Worm (Caenorhabditis elegans) whole organism, young adult: Measurements from ENCODE around the gene T03E6.8.

ENCODE experiments used
- B0035.1 ChIP-seq: sonication (generic microtip); optimal IDR thresholded peaks from 2 replicates; lab custom pipeline; 2016; ENCODE audit warnings: missing genetic modification characterization, mild to moderate bottlenecking, missing compliant biosample characterization, missing genotype, missing genetic modification reagents
- B0261.1 ChIP-seq: sonication (generic microtip); optimal IDR thresholded peaks from 2 replicates; lab custom pipeline; 2016; ENCODE audit warnings: mild to moderate bottlenecking, missing genetic modification characterization, moderate library complexity, missing compliant biosample characterization
- B0336.3 ChIP-seq: fragments of 200-800 bp; sonication (Bioruptor generic); IDR thresholded peaks from 2 replicates; pipeline ENCODE4 v1.3.6; 2022; ENCODE audit warnings: missing genetic modification characterization, missing compliant biosample characterization
- C06A6.2 ChIP-seq: fragments of 200-800 bp; sonication (Bioruptor generic); conservative IDR thresholded peaks from 2 replicates; pipeline ENCODE4 v1.3.6; 2022; ENCODE audit warnings: missing genetic modification characterization, missing compliant biosample characterization
- D2030.7 ChIP-seq: fragments of 200-800 bp; sonication (Bioruptor generic); IDR thresholded peaks from 2 replicates; pipeline ENCODE4 v1.3.6; 2022; ENCODE audit warnings: missing genetic modification reagents, missing genetic modification characterization, missing compliant biosample characterization
- F33H1.4 ChIP-seq: fragments of 200-800 bp; sonication (Bioruptor generic); IDR thresholded peaks from 2 replicates; pipeline ENCODE4 v1.3.6; 2022; ENCODE audit warnings: missing genetic modification reagents, missing genetic modification characterization, missing compliant biosample characterization
- F57C9.4 ChIP-seq: sonication (generic microtip); optimal IDR thresholded peaks from 2 replicates; lab custom pipeline; 2017; ENCODE audit warnings: mild to moderate bottlenecking, missing genetic modification characterization, missing compliant biosample characterization
- K12H6.12 ChIP-seq: fragments of 200-800 bp; sonication (Bioruptor generic); optimal IDR thresholded peaks from 2 replicates; lab custom pipeline; 2018; ENCODE audit warnings: mild to moderate bottlenecking, missing genetic modification characterization, missing compliant biosample characterization
- T26A5.8 ChIP-seq: sonication (generic microtip); optimal IDR thresholded peaks from 2 replicates; lab custom pipeline; 2016; ENCODE audit warnings: missing genetic modification characterization, missing compliant biosample characterization
- Y53F4B.3 ChIP-seq: fragments of 200-800 bp; sonication (Bioruptor generic); IDR thresholded peaks from 2 replicates; pipeline ENCODE4 v1.3.6; 2022; ENCODE audit warnings: missing genetic modification reagents, missing genetic modification characterization, missing compliant biosample characterization
- Y53G8AR.9 ChIP-seq: fragments of 200-800 bp; sonication (Bioruptor generic); conservative IDR thresholded peaks from 2 replicates; pipeline ENCODE4 v1.3.6; 2022; ENCODE audit warnings: missing genetic modification reagents, missing genetic modification characterization, missing compliant biosample characterization
- Y56A3A.18 ChIP-seq: fragments of 200-800 bp; sonication (Bioruptor generic); IDR thresholded peaks from 2 replicates; pipeline ENCODE4 v1.3.6; 2022; ENCODE audit warnings: missing genetic modification reagents, missing genetic modification characterization, missing compliant biosample characterization
- aptf-2 ChIP-seq: fragments of 200-800 bp; sonication (Bioruptor generic); conservative IDR thresholded peaks from 2 replicates; pipeline ENCODE4 v1.3.6; 2022; ENCODE audit warnings: missing genetic modification reagents, missing genetic modification characterization, missing compliant biosample characterization
- attf-5 ChIP-seq: fragments of 200-800 bp; sonication (Bioruptor generic); optimal IDR thresholded peaks from 2 replicates; lab custom pipeline; 2018; ENCODE audit warnings: mild to moderate bottlenecking, missing genetic modification characterization, missing compliant biosample characterization
- bed-1 ChIP-seq: fragments of 200-800 bp; sonication (Bioruptor generic); IDR thresholded peaks from 2 replicates; pipeline ENCODE4 v1.3.6; 2022; ENCODE audit warnings: missing genetic modification reagents, missing genetic modification characterization, missing compliant biosample characterization
- bed-2 ChIP-seq: fragments of 200-800 bp; sonication (Bioruptor generic); IDR thresholded peaks from 2 replicates; pipeline ENCODE4 v1.3.6; 2022; ENCODE audit warnings: missing genetic modification reagents, missing genetic modification characterization, missing compliant biosample characterization
- dpff-1 ChIP-seq: sonication (generic microtip); optimal IDR thresholded peaks from 2 replicates; lab custom pipeline; 2017; ENCODE audit warnings: mild to moderate bottlenecking, missing genetic modification characterization, missing compliant biosample characterization
- dpl-1 ChIP-seq: fragments of 150-350 bp; optimal IDR thresholded peaks from 2 replicates; lab custom pipeline; 2014; ENCODE audit warnings: missing biosample characterization, missing genetic modification reagents, missing genetic modification characterization
- efl-1 ChIP-seq: fragments of 150-350 bp; optimal IDR thresholded peaks from 2 replicates; lab custom pipeline; 2014; ENCODE audit warnings: missing biosample characterization, missing genetic modification reagents, missing genetic modification characterization
- egl-18 ChIP-seq: fragments of 200-800 bp; sonication (Bioruptor generic); IDR thresholded peaks from 2 replicates; pipeline ENCODE4 v1.3.6; 2022; ENCODE audit warnings: missing genetic modification reagents, missing genetic modification characterization, missing compliant biosample characterization
- hlh-26 ChIP-seq: fragments of 200-800 bp; sonication (Bioruptor generic); conservative IDR thresholded peaks from 2 replicates; pipeline ENCODE4 v1.3.6; 2022; ENCODE audit warnings: missing genetic modification reagents, missing genetic modification characterization, missing compliant biosample characterization
- hmg-1.2 ChIP-seq: fragments of 200-800 bp; sonication (Bioruptor generic); IDR thresholded peaks from 2 replicates; pipeline ENCODE4 v1.3.6; 2022; ENCODE audit warnings: missing genetic modification reagents, missing genetic modification characterization, missing compliant biosample characterization
- hsf-1 ChIP-seq: fragments of 200-800 bp; sonication (Bioruptor generic); IDR thresholded peaks from 2 replicates; pipeline ENCODE4 v1.3.6; 2022; ENCODE audit warnings: missing genetic modification reagents, missing genetic modification characterization, missing compliant biosample characterization
- lag-1 ChIP-seq: fragments of 200-800 bp; sonication (Bioruptor generic); IDR thresholded peaks from 2 replicates; pipeline ENCODE4 v1.3.6; 2022; ENCODE audit warnings: missing genetic modification reagents, missing genetic modification characterization, missing compliant biosample characterization
- lin-26 ChIP-seq: fragments of 200-800 bp; sonication (Bioruptor generic); IDR thresholded peaks from 2 replicates; pipeline ENCODE4 v1.3.6; 2022; ENCODE audit warnings: missing genetic modification reagents, missing genetic modification characterization, missing compliant biosample characterization
- lin-54 ChIP-seq: fragments of 200-800 bp; sonication (Bioruptor generic); optimal IDR thresholded peaks from 2 replicates; lab custom pipeline; 2018; ENCODE audit warnings: mild to moderate bottlenecking, missing genetic modification characterization, missing compliant biosample characterization
- lsl-1 ChIP-seq: fragments of 200-800 bp; sonication (Bioruptor generic); optimal IDR thresholded peaks from 2 replicates; lab custom pipeline; 2018; ENCODE audit warnings: mild to moderate bottlenecking, missing genetic modification characterization, moderate library complexity, missing compliant biosample characterization
- lsy-27 ChIP-seq: sonication (generic microtip); optimal IDR thresholded peaks from 2 replicates; lab custom pipeline; 2017; ENCODE audit warnings: missing genetic modification characterization, mild to moderate bottlenecking, missing compliant biosample characterization, antibody characterized with exemption, missing genotype, borderline replicate concordance; ENCODE audit not compliant: insufficient read depth
- madf-10 ChIP-seq: sonication (generic microtip); optimal IDR thresholded peaks from 2 replicates; lab custom pipeline; 2016; ENCODE audit warnings: mild to moderate bottlenecking, missing genetic modification characterization, missing compliant biosample characterization
- madf-3 ChIP-seq: fragments of 200-800 bp; sonication (Bioruptor generic); IDR thresholded peaks from 2 replicates; pipeline ENCODE4 v1.3.6; 2022; ENCODE audit warnings: missing genetic modification reagents, missing genetic modification characterization, missing compliant biosample characterization
- madf-8 ChIP-seq: fragments of 200-800 bp; sonication (Bioruptor generic); conservative IDR thresholded peaks from 2 replicates; pipeline ENCODE4 v1.3.6; 2022; ENCODE audit warnings: missing genetic modification reagents, missing genetic modification characterization, missing compliant biosample characterization
- nfya-1 ChIP-seq: sonication (generic microtip); optimal IDR thresholded peaks from 2 replicates; lab custom pipeline; 2017; ENCODE audit warnings: antibody characterized with exemption, missing compliant biosample characterization, missing genetic modification characterization, borderline replicate concordance; ENCODE audit not compliant: insufficient read depth
- nfya-2 ChIP-seq: fragments of 200-800 bp; sonication (Bioruptor generic); IDR thresholded peaks from 2 replicates; pipeline ENCODE4 v1.3.6; 2022; ENCODE audit warnings: missing genetic modification reagents, missing genetic modification characterization, missing compliant biosample characterization
- nfyb-1 ChIP-seq: fragments of 200-800 bp; sonication (Bioruptor generic); IDR thresholded peaks from 2 replicates; pipeline ENCODE4 v1.3.6; 2022; ENCODE audit warnings: missing genetic modification reagents, missing genetic modification characterization, missing compliant biosample characterization
- rec-8 ChIP-seq, 2 experiments: sonication (generic microtip); optimal IDR thresholded peaks; 2 replicates each; lab custom pipeline; 2016; ENCODE audit warnings: mild to moderate bottlenecking in 2 of 2, missing genetic modification characterization in 2 of 2, missing genetic modification reagents in 2 of 2, missing genotype in 2 of 2, missing biosample characterization in 1 of 2, missing compliant biosample characterization in 1 of 2, moderate library complexity in 1 of 2
- snpc-1.1 ChIP-seq: sonication (generic microtip); optimal IDR thresholded peaks from 2 replicates; lab custom pipeline; 2017; ENCODE audit warnings: missing genetic modification characterization, mild to moderate bottlenecking, missing compliant biosample characterization, antibody characterized with exemption, moderate library complexity, missing genotype, missing genetic modification reagents; ENCODE audit not compliant: insufficient read depth
- tbp1 ChIP-seq: fragments of 200-800 bp; sonication (Bioruptor generic); optimal IDR thresholded peaks from 2 replicates; lab custom pipeline; 2018; ENCODE audit warnings: mild to moderate bottlenecking, missing genetic modification characterization, missing compliant biosample characterization
- tbx-9 ChIP-seq: sonication (generic microtip); optimal IDR thresholded peaks from 2 replicates; lab custom pipeline; 2016; ENCODE audit warnings: borderline replicate concordance, missing genetic modification characterization, inconsistent platforms, missing compliant biosample characterization
- tlf-1 ChIP-seq: fragments of 200-800 bp; sonication (Bioruptor generic); optimal IDR thresholded peaks from 2 replicates; lab custom pipeline; 2018; ENCODE audit warnings: mild to moderate bottlenecking, missing genetic modification characterization, missing compliant biosample characterization
- unc-130 ChIP-seq: sonication (generic microtip); optimal IDR thresholded peaks from 2 replicates; lab custom pipeline; 2016; ENCODE audit warnings: missing genetic modification reagents, missing genetic modification characterization, missing compliant biosample characterization
- xnd-1 ChIP-seq: sonication (generic microtip); optimal IDR thresholded peaks from 2 replicates; lab custom pipeline; 2016; ENCODE audit warnings: missing genotype, missing genetic modification reagents, missing genetic modification characterization, missing compliant biosample characterization
- zfh-2 ChIP-seq: fragments of 200-800 bp; sonication (Bioruptor generic); conservative IDR thresholded peaks from 2 replicates; pipeline ENCODE4 v1.3.6; 2022; ENCODE audit warnings: missing genetic modification reagents, missing genetic modification characterization, missing compliant biosample characterization
- ztf-6 ChIP-seq: fragments of 200-800 bp; sonication (Bioruptor generic); IDR thresholded peaks from 2 replicates; pipeline ENCODE4 v1.3.6; 2022; ENCODE audit warnings: missing genetic modification reagents, missing genetic modification characterization, missing compliant biosample characterization

The T03E6.8 gene

ce11 chrV:16570697-16571096 lies 32.3 kb downstream of the T03E6.8 start, which contains the start of gene nhr-233:
Gene nhr-233, minus strand, starts transcription at chrV:16570797.
- TF ChIP-seq bed-1 (GFP tag; lab: Robert Waterston, UW) (no peak), madf-8 (GFP tag; lab: Robert Waterston, UW) (no peak), bed-2 (GFP tag; lab: Robert Waterston, UW) (no peak), dpl-1 (no peak), B0035.1 (tag; lab: Kevin White, UChicago) (no peak), aptf-2 (GFP tag; lab: Robert Waterston, UW) (no peak), hsf-1 (GFP tag; lab: Robert Waterston, UW) (no peak), B0336.3 (GFP tag; lab: Robert Waterston, UW) (no peak), nfya-2 (no peak), lsy-27 (tag; lab: Kevin White, UChicago) (no peak)

DNA sequence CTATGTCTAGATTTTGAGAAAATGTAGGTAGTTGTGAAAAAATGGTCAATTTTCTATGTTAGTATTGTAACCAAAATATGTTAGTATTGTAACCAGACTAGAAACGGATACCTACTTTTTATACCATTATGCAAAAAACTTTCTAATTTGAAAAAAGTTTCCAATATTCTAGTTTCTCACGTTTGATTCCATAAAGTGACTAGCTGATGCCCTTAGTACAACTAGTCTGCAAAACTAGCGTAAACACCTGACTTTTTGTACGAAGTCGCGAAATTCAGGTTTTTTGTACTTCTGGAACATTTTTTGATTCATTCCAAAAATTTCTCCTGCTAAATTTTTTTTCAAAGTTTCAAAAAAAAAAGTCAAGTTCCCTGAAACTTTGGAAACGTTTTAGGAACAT lies 34.9 kb downstream of the T03E6.8 start:
- TF ChIP-seq tbp1 (GFP tag; lab: Kevin White, UChicago) (no peak), lag-1 (GFP tag; lab: Robert Waterston, UW) (no peak), lin-26 (GFP tag; lab: Robert Waterston, UW) (no peak), zfh-2 (GFP tag; lab: Robert Waterston, UW) (no peak), Y56A3A.18 (GFP tag; lab: Robert Waterston, UW) (no peak), madf-10 (tag; lab: Kevin White, UChicago) (no peak), K12H6.12 (no peak), aptf-2 (GFP tag; lab: Robert Waterston, UW) (no peak), lin-54 (GFP tag; lab: Kevin White, UChicago) (no peak), dpff-1 (tag; lab: Kevin White, UChicago) (no peak), egl-18 (GFP tag; lab: Robert Waterston, UW) (no peak)

ce11 chrV:16565639-16566038 lies 37.4 kb downstream of the T03E6.8 start, which contains the start of gene sru-45:
Gene sru-45, plus strand, starts transcription at chrV:16565939.
- no peak for TF ChIP-seq nfya-1

DNA sequence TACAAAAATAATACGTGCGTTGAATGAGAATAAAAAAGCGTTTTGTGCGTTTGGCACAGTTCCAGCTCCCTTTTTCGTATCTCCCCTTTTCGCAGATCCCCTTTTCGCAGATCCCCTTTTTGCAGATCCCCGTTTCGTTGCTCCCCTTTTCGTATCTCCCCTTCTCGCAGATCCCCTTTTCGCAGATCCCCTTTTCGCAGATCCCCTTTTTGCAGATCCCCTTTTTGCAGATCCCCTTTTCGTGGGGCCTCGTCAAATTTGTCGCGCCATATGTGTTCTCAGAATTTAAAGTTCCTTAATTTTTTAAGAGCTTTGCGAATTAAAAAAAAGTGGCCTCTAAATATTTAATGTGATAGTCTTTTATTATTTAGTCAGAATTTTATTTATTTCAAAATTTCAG lies 50.1 kb downstream of the T03E6.8 start, which contains the start of gene Y32B12B.4:
Gene Y32B12B.4, plus strand, starts transcription at position 399 of the 400 bp plus-strand sequence.
- TF ChIP-seq ztf-6 (GFP tag; lab: Robert Waterston, UW) = no peak
- TF ChIP-seq F33H1.4 (GFP tag; lab: Robert Waterston, UW) = no peak
- peak; percentile 34 for TF ChIP-seq unc-130 (GFP tag; lab: Kevin White, UChicago)
- TF ChIP-seq snpc-1.1 (tag; lab: Kevin White, UChicago) = no peak
- TF ChIP-seq rec-8 (tag; optimal IDR thresholded peaks at IDR 0.05; lab: Kevin White, UChicago) = no peak
- 0 out of 2 replicates have a peak, but pooled peaks have one; percentile 13 for TF ChIP-seq D2030.7 (GFP tag; lab: Robert Waterston, UW)
- no peak for TF ChIP-seq C06A6.2 (GFP tag; lab: Robert Waterston, UW)
- TF ChIP-seq lsy-27 (tag; lab: Kevin White, UChicago) = no peak
- TF ChIP-seq B0336.3 (GFP tag; lab: Robert Waterston, UW) = no peak
- no peak for TF ChIP-seq F57C9.4
- no peak for TF ChIP-seq xnd-1
- no peak for TF ChIP-seq dpff-1 (tag; lab: Kevin White, UChicago)
- no peak for TF ChIP-seq nfyb-1 (GFP tag; lab: Robert Waterston, UW)
- no peak for TF ChIP-seq Y53F4B.3 (GFP tag; lab: Robert Waterston, UW)
- no peak for TF ChIP-seq T26A5.8
- TF ChIP-seq tbx-9 (tag; lab: Kevin White, UChicago) = no peak
- no peak for TF ChIP-seq efl-1 (GFP tag; lab: Kevin White, UChicago)
- TF ChIP-seq madf-3 (GFP tag; lab: Robert Waterston, UW) = no peak
- TF ChIP-seq attf-5 (GFP tag; lab: Kevin White, UChicago) = no peak
- TF ChIP-seq hmg-1.2 = no peak
- no peak for TF ChIP-seq B0261.1
- no peak for TF ChIP-seq lsl-1 (GFP tag; lab: Kevin White, UChicago)
- TF ChIP-seq tlf-1 = no peak
- no peak for TF ChIP-seq bed-1 (GFP tag; lab: Robert Waterston, UW)
- no peak for TF ChIP-seq hlh-26 (GFP tag; lab: Robert Waterston, UW)
- no peak for TF ChIP-seq Y53G8AR.9
